Worm (Caenorhabditis elegans): ENCODE measurements around the gene ccm-3.

ce11 chrII:10627963-10628362 lies 20.9 kb upstream of the ccm-3 start, which contains the start of gene M28.8:
- TF ChIP-seq pha-4 (tag; optimal IDR thresholded peaks at IDR 0.05) (no peak), ceh-39 (tag; optimal IDR thresholded peaks at IDR 0.05) (no peak), nhr-237 (tag; optimal IDR thresholded peaks at IDR 0.05) (no peak), lsy-2 (tag; optimal IDR thresholded peaks at IDR 0.05) (no peak), nhr-28 (tag; optimal IDR thresholded peaks at IDR 0.05) (no peak), unc-62 (GFP tag; optimal IDR thresholded peaks at IDR 0.05) (no peak), nhr-2 (tag; optimal IDR thresholded peaks at IDR 0.05) (no peak), elt-3 (tag; optimal IDR thresholded peaks at IDR 0.05) (no peak), blmp-1 (tag; optimal IDR thresholded peaks at IDR 0.05) (no peak), sem-2 (GFP tag; optimal IDR thresholded peaks at IDR 0.05) (no peak)
